Worm (Caenorhabditis elegans): Measurements from ENCODE around the gene ifta-2.

- TF ChIP-seq fkh-10 (GFP tag; optimal IDR thresholded peaks at IDR 0.05) (no peak), unc-62 (GFP tag; optimal IDR thresholded peaks at IDR 0.05) (no peak), elt-1 (tag; optimal IDR thresholded peaks at IDR 0.05) (no peak), fos-1 (tag; optimal IDR thresholded peaks at IDR 0.05) (no peak), aly-2 (tag; optimal IDR thresholded peaks at IDR 0.05) (no peak), nhr-237 (tag; optimal IDR thresholded peaks at IDR 0.05) (no peak), nhr-67 (tag; optimal IDR thresholded peaks at IDR 0.05) (no peak), ceh-28 (tag; optimal IDR thresholded peaks at IDR 0.05) (no peak)
Observed at ce11 chrIV:17284099-17284498, 17.7 kb downstream of the ifta-2 start, which contains the start of gene nra-1.

Data from whole organism, L3 larva.